Worm (Caenorhabditis elegans) whole organism, L1 larva: Measurements from ENCODE around the gene lect-2.

Experiments
- lir-3 ChIP-seq: sonication (generic microtip); optimal IDR thresholded peaks from 2 replicates; lab custom pipeline; 2016; ENCODE audit warnings: mild to moderate bottlenecking, missing genetic modification characterization, moderate library complexity, missing compliant biosample characterization; ENCODE audit not compliant: poor library complexity
- pqm-1 ChIP-seq: sonication (generic microtip); optimal IDR thresholded peaks from 3 replicates; lab custom pipeline; 2017; ENCODE audit warnings: missing biosample characterization, missing genetic modification characterization

- TF ChIP-seq pqm-1 (tag; lab: Kevin White, UChicago) (no peak), lir-3 (no peak)
Observed at ce11 chrII:5749733-5750238, 40.7 kb upstream of the lect-2 start, which contains the start of gene ifb-2.
